Worm (Caenorhabditis elegans) whole organism, L4/young adult: ENCODE data around the gene C54F6.5.

ENCODE experiments used
- dao-5 ChIP-seq: sonication (generic microtip); optimal IDR thresholded peaks from 2 replicates; lab custom pipeline; 2016; ENCODE audit warnings: missing genotype, missing genetic modification characterization, moderate library complexity, missing compliant biosample characterization
- him-1 ChIP-seq: sonication (generic microtip); optimal IDR thresholded peaks from 2 replicates; lab custom pipeline; 2016; ENCODE audit warnings: missing genotype, missing genetic modification reagents, missing genetic modification characterization, missing compliant biosample characterization

DNA sequence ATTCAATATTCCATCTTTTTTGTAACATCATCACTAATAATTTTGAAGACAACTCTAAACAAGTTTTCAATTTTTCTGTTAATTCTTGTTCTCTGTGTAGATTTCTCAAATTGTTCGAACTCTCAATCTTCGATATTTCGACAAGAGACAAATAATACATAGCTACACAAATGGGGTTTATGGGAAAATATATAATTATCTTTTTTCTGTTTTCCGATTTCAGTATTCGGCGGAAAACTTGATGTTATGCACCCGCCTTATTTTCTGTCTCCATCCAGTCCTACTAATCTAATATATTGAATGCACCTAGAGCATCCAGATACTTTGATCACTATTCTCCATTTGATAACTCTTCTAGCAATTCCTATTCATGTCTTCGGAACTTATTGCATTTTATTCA lies 10.1 kb downstream of the C54F6.5 start, which contains the start of gene srh-268:
- TF ChIP-seq him-1 (tag; lab: Kevin White, UChicago), result no peak
- no peak for TF ChIP-seq dao-5 (tag; lab: Kevin White, UChicago)
